Worm (Caenorhabditis elegans) whole organism, young adult: ENCODE data around the gene srlf-31.
A peak's percentile ranks its signal among the peaks of the same experiment; 100 is the strongest.

Experiments used
- F33H1.4 ChIP-seq: fragments of 200-800 bp; sonication (Bioruptor generic); IDR thresholded peaks from 2 replicates; pipeline ENCODE4 v1.3.6; 2022; ENCODE audit warnings: missing genetic modification reagents, missing genetic modification characterization, missing compliant biosample characterization
- akir-1 ChIP-seq: fragments of 200-800 bp; sonication (Bioruptor generic); optimal IDR thresholded peaks from 2 replicates; lab custom pipeline; 2018; ENCODE audit warnings: mild to moderate bottlenecking, missing genetic modification characterization, moderate library complexity, missing compliant biosample characterization
- atf-7 ChIP-seq: sonication (generic microtip); optimal IDR thresholded peaks from 2 replicates; lab custom pipeline; 2017; ENCODE audit warnings: mild to moderate bottlenecking, missing genetic modification characterization, missing compliant biosample characterization
- egrh-3 ChIP-seq: fragments of 200-800 bp; sonication (Bioruptor generic); IDR thresholded peaks from 2 replicates; pipeline ENCODE4 v1.3.6; 2022; ENCODE audit warnings: missing genetic modification reagents, missing genetic modification characterization, missing compliant biosample characterization
- hlh-26 ChIP-seq: fragments of 200-800 bp; sonication (Bioruptor generic); conservative IDR thresholded peaks from 2 replicates; pipeline ENCODE4 v1.3.6; 2022; ENCODE audit warnings: missing genetic modification reagents, missing genetic modification characterization, missing compliant biosample characterization
- pha-4 ChIP-seq: fragments of 150-350 bp; sonication (generic microtip); optimal IDR thresholded peaks from 2 replicates; lab custom pipeline; 2014; ENCODE audit warnings: missing biosample characterization, missing genetic modification reagents, missing genetic modification characterization
- sdz-38 ChIP-seq: sonication (generic microtip); optimal IDR thresholded peaks from 2 replicates; lab custom pipeline; 2016; ENCODE audit warnings: missing genotype, missing genetic modification characterization, missing compliant biosample characterization
- snpc-3.4 ChIP-seq: sonication (generic microtip); optimal IDR thresholded peaks from 2 replicates; lab custom pipeline; 2017; ENCODE audit warnings: missing genetic modification characterization, mild to moderate bottlenecking, missing compliant biosample characterization, antibody characterized with exemption, moderate library complexity, missing genotype, missing genetic modification reagents
- ztf-25 ChIP-seq: fragments of 200-800 bp; sonication (Bioruptor generic); IDR thresholded peaks from 2 replicates; pipeline ENCODE4 v1.3.6; 2022; ENCODE audit warnings: missing genetic modification reagents, missing genetic modification characterization, missing compliant biosample characterization
- ztf-3 ChIP-seq: fragments of 200-800 bp; sonication (Bioruptor generic); optimal IDR thresholded peaks from 2 replicates; lab custom pipeline; 2018; ENCODE audit warnings: mild to moderate bottlenecking, missing genetic modification characterization, missing compliant biosample characterization

DNA sequence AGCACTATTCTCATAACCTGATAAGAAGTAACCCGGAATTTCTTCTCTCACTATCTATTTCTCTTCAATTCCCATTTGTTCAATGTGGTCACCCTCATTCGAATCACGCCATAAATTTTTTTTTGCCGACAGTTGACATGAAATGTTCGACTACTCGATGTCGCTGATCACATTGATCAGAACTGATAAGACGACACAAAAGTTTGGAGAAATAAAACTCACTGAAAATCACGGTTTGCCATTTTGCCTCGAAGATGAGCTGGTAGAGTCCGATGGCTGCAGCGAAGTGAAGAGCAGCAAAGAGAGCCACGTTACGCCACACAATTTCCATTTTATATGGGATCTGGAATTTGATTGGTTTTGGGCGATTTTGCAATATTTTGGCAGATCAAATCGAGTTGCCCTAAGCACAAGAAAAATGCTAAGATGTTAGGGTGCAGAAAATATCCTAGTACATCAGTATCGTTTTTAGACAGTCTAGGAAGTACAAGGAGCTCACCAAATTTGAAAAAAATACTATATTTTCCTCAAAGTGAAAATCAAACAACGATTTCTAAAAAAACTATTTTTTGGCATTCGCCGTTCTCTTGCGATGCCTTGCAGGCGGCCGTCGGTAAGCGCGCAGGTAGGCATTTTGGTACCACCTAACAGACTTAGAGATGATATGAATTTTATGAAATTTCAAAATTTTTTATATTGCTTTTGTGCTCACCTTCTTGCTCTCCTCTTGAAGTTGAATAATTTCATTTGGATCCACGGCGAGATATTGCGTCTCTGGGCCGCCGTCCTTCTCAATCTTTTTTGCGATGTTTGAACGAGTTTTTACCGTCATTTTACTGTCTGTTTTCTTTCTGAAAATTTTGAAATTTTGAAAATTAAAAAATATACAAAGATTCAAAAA is 7.9 kb downstream of the srlf-31 start, which contains the start of gene fat-6:
- TF ChIP-seq ztf-25 (no peak), snpc-3.4 (tag; lab: Kevin White, UChicago) (no peak), F33H1.4 (GFP tag; lab: Robert Waterston, UW) (peak; percentile 8; the same call in 1 of the 2 replicates), hlh-26 (GFP tag; lab: Robert Waterston, UW) (no peak), pha-4 (tag; lab: Kevin White, UChicago) (no peak), ztf-3 (GFP tag; lab: Kevin White, UChicago) (no peak), akir-1 (GFP tag; lab: Kevin White, UChicago) (no peak), sdz-38 (tag; lab: Kevin White, UChicago) (no peak), atf-7 (tag; lab: Kevin White, UChicago) (peak; percentile 8), egrh-3 (GFP tag; lab: Robert Waterston, UW) (no peak)
